Fruit fly (Drosophila melanogaster): ENCODE data around the gene CG13933.

The CG13933 gene

dm6 chr3L:1735603-1736002, 39.3 kb downstream of the CG13933 start, which contains the start of gene Oseg4:
Gene Oseg4, minus strand, starts transcription at chr3L:1735767.
- TF ChIP-seq Eip78C (GFP tag) (no peak), pdm3 (GFP tag; optimal IDR thresholded peaks at IDR 0.05) (no peak), dac (GFP tag; optimal IDR thresholded peaks at IDR 0.05) (no peak), vri (GFP tag; optimal IDR thresholded peaks at IDR 0.05) (no peak), CG3919 (GFP tag; optimal IDR thresholded peaks at IDR 0.05) (no peak), CG32006 (GFP tag; optimal IDR thresholded peaks at IDR 0.05) (no peak), Blimp-1 (GFP tag; optimal IDR thresholded peaks at IDR 0.05) (no peak), cyc (GFP tag; optimal IDR thresholded peaks at IDR 0.05) (no peak), lz (GFP tag; optimal IDR thresholded peaks at IDR 0.05) (no peak), CG11762 (GFP tag; optimal IDR thresholded peaks at IDR 0.05; ENCODE audit: insufficient read depth) (no peak), achi (GFP tag; optimal IDR thresholded peaks at IDR 0.05) (no peak), net (GFP tag; optimal IDR thresholded peaks at IDR 0.05) (no peak)

- TF ChIP-seq svp (GFP tag): peak; percentile 72
- TF ChIP-seq Met (GFP tag; optimal IDR thresholded peaks at IDR 0.05): peak; percentile 24
- peak in 1 of 2 experiments; percentile 15 for TF ChIP-seq ss (GFP tag; optimal IDR thresholded peaks at IDR 0.05)
- TF ChIP-seq Sox102F (GFP tag; optimal IDR thresholded peaks at IDR 0.05): peak; percentile 58
- TF ChIP-seq Gug (GFP tag; IDR thresholded peaks at IDR 0.05): no peak
- TF ChIP-seq Eip75B (GFP tag; optimal IDR thresholded peaks at IDR 0.05): peak; percentile 36
- no peak for TF ChIP-seq pdm3 (GFP tag; optimal IDR thresholded peaks at IDR 0.05)
- no peak for TF ChIP-seq CG7368 (GFP tag; optimal IDR thresholded peaks at IDR 0.05)
- peak; percentile 78 for TF ChIP-seq Eip78C (GFP tag)
- no peak for TF ChIP-seq CG11294 (GFP tag; IDR thresholded peaks at IDR 0.05)
- TF ChIP-seq esn (GFP tag; optimal IDR thresholded peaks at IDR 0.05): peak; percentile 39
- TF ChIP-seq CG8319 (GFP tag; optimal IDR thresholded peaks at IDR 0.05): no peak
- no peak for TF ChIP-seq CG10669 (GFP tag; optimal IDR thresholded peaks at IDR 0.05)
- no peak for TF ChIP-seq CG6276 (GFP tag; optimal IDR thresholded peaks at IDR 0.05)
- TF ChIP-seq vri (GFP tag; optimal IDR thresholded peaks at IDR 0.05): peak; percentile 24
- TF ChIP-seq Ets96B (tag; optimal IDR thresholded peaks at IDR 0.05): peak; percentile 16
- TF ChIP-seq topi (GFP tag; optimal IDR thresholded peaks at IDR 0.05): peak; percentile 47
- peak; percentile 16 for TF ChIP-seq CG3919 (GFP tag; optimal IDR thresholded peaks at IDR 0.05)
- no peak for TF ChIP-seq CG11762 (GFP tag; optimal IDR thresholded peaks at IDR 0.05; ENCODE audit: insufficient read depth)
- peak; percentile 39; the same call in 1 of the 3 replicates for TF ChIP-seq eg (GFP tag; IDR thresholded peaks at IDR 0.05)
- peak; percentile 47 for TF ChIP-seq CG6854 (GFP tag; optimal IDR thresholded peaks at IDR 0.05)
- peak; percentile 57; the same call in 2 of the 3 replicates for TF ChIP-seq CG6163 (GFP tag; IDR thresholded peaks at IDR 0.05)
- peak; percentile 37 for TF ChIP-seq dsx (GFP tag; optimal IDR thresholded peaks at IDR 0.05; ENCODE audit: poor library complexity, severe bottlenecking)
- TF ChIP-seq net (GFP tag; optimal IDR thresholded peaks at IDR 0.05): peak; percentile 22
- peak; percentile 1 for TF ChIP-seq CG16779 (tag; optimal IDR thresholded peaks at IDR 0.05)
- peak; percentile 15 for TF ChIP-seq CG3032 (tag; optimal IDR thresholded peaks at IDR 0.05)
- peak; percentile 29; the same call in 2 of the 3 replicates for TF ChIP-seq CG8119 (GFP tag; IDR thresholded peaks at IDR 0.05)
- no peak for TF ChIP-seq Hr38 (GFP tag; optimal IDR thresholded peaks at IDR 0.05)
- TF ChIP-seq fkh (GFP tag; optimal IDR thresholded peaks at IDR 0.05): peak; percentile 62
- TF ChIP-seq CG6792 (GFP tag; optimal IDR thresholded peaks at IDR 0.05): no peak
- TF ChIP-seq Eip93F (GFP tag; optimal IDR thresholded peaks at IDR 0.05): no peak
- no peak for TF ChIP-seq cyc (GFP tag; optimal IDR thresholded peaks at IDR 0.05)
- peak; percentile 30 for TF ChIP-seq CG9139 (GFP tag; optimal IDR thresholded peaks at IDR 0.05)
- peak; percentile 20 for TF ChIP-seq CG1621 (tag; optimal IDR thresholded peaks at IDR 0.05)
- no peak for TF ChIP-seq OdsH (GFP tag; optimal IDR thresholded peaks at IDR 0.05)
- TF ChIP-seq Sox14 (GFP tag; optimal IDR thresholded peaks at IDR 0.05): peak; percentile 50
- TF ChIP-seq lz (GFP tag; optimal IDR thresholded peaks at IDR 0.05): peak; percentile 31
Observed at dm6 chr3L:1730873-1731272, 44.1 kb downstream of the CG13933 start, which contains the start of gene drpr. Gene drpr, minus strand, starts transcription at chr3L:1731107.
